Worm (Caenorhabditis elegans) whole organism, mixed stage, embryonic: ENCODE data around the gene F54F11.1.

ENCODE experiments used
- M03D4.4 ChIP-seq: sonication (generic microtip); optimal IDR thresholded peaks from 2 replicates; lab custom pipeline; 2017; ENCODE audit warnings: mild to moderate bottlenecking, missing genetic modification characterization, missing compliant biosample characterization
- blmp-1 ChIP-seq: fragments of 150-350 bp; optimal IDR thresholded peaks from 2 replicates; lab custom pipeline; 2014; ENCODE audit warnings: missing biosample characterization, missing genetic modification characterization
- ceh-39 ChIP-seq: fragments of 150-350 bp; optimal IDR thresholded peaks from 2 replicates; lab custom pipeline; 2014; ENCODE audit warnings: missing biosample characterization, missing genetic modification characterization
- ceh-43 ChIP-seq: fragments of 200-800 bp; sonication (Bioruptor generic); optimal IDR thresholded peaks from 2 replicates; lab custom pipeline; 2018; ENCODE audit warnings: mild to moderate bottlenecking, missing genetic modification characterization, moderate library complexity, missing compliant biosample characterization
- ceh-83 ChIP-seq: fragments of 200-800 bp; sonication (Bioruptor generic); optimal IDR thresholded peaks from 2 replicates; lab custom pipeline; 2018; ENCODE audit warnings: mild to moderate bottlenecking, missing genetic modification characterization, missing compliant biosample characterization
- ces-1 ChIP-seq: fragments of 150-350 bp; optimal IDR thresholded peaks from 2 replicates; lab custom pipeline; 2014; ENCODE audit warnings: missing biosample characterization, missing genetic modification reagents, missing genetic modification characterization
- cnd-1 ChIP-seq: fragments of 200-800 bp; sonication (Bioruptor generic); optimal IDR thresholded peaks from 2 replicates; lab custom pipeline; 2018; ENCODE audit warnings: mild to moderate bottlenecking, missing genetic modification characterization, missing compliant biosample characterization
- drap-1 ChIP-seq: fragments of 200-800 bp; sonication (Bioruptor generic); optimal IDR thresholded peaks from 3 replicates; lab custom pipeline; 2018; ENCODE audit warnings: mild to moderate bottlenecking, missing genetic modification characterization, missing compliant biosample characterization
- elt-1 ChIP-seq: sonication (generic microtip); optimal IDR thresholded peaks from 2 replicates; lab custom pipeline; 2017; ENCODE audit warnings: missing genetic modification characterization, mild to moderate bottlenecking, missing compliant biosample characterization, antibody characterized with exemption, moderate library complexity, borderline replicate concordance; ENCODE audit not compliant: insufficient read depth
- elt-3 ChIP-seq: fragments of 150-350 bp; optimal IDR thresholded peaks from 2 replicates; lab custom pipeline; 2014; ENCODE audit warnings: missing biosample characterization, missing genetic modification characterization
- flh-1 ChIP-seq: fragments of 200-800 bp; sonication (Bioruptor generic); optimal IDR thresholded peaks from 2 replicates; lab custom pipeline; 2018; ENCODE audit warnings: mild to moderate bottlenecking, missing genetic modification characterization, moderate library complexity, missing compliant biosample characterization
- ham-2 ChIP-seq: fragments of 200-800 bp; sonication (Bioruptor generic); optimal IDR thresholded peaks from 2 replicates; lab custom pipeline; 2018; ENCODE audit warnings: mild to moderate bottlenecking, missing genetic modification characterization, missing compliant biosample characterization
- hlh-1 ChIP-seq: fragments of 150-350 bp; optimal IDR thresholded peaks from 2 replicates; lab custom pipeline; 2014; ENCODE audit warnings: missing biosample characterization, missing genetic modification reagents, missing genetic modification characterization
- lin-13 ChIP-seq: fragments of 150-350 bp; optimal IDR thresholded peaks from 2 replicates; lab custom pipeline; 2014; ENCODE audit warnings: missing biosample characterization, missing genetic modification characterization
- lsy-2 ChIP-seq: fragments of 150-350 bp; optimal IDR thresholded peaks from 2 replicates; lab custom pipeline; 2014; ENCODE audit warnings: missing biosample characterization, missing genetic modification characterization
- mab-5 ChIP-seq: fragments of 150-350 bp; optimal IDR thresholded peaks from 2 replicates; lab custom pipeline; 2014; ENCODE audit warnings: missing biosample characterization, missing genetic modification characterization
- mep-1 ChIP-seq: fragments of 150-350 bp; optimal IDR thresholded peaks from 2 replicates; lab custom pipeline; 2017; ENCODE audit warnings: missing biosample characterization, missing genetic modification reagents, missing genetic modification characterization, inconsistent platforms
- nhr-12 ChIP-seq: fragments of 150-350 bp; optimal IDR thresholded peaks from 2 replicates; lab custom pipeline; 2014; ENCODE audit warnings: missing biosample characterization, missing genetic modification characterization
- nhr-2 ChIP-seq: fragments of 150-350 bp; optimal IDR thresholded peaks from 2 replicates; lab custom pipeline; 2014; ENCODE audit warnings: missing biosample characterization, missing genetic modification characterization
- nhr-237 ChIP-seq: fragments of 150-350 bp; optimal IDR thresholded peaks from 2 replicates; lab custom pipeline; 2014; ENCODE audit warnings: missing biosample characterization, missing genetic modification characterization
- nhr-76 ChIP-seq: sonication (generic microtip); optimal IDR thresholded peaks from 2 replicates; lab custom pipeline; 2017; ENCODE audit warnings: missing biosample characterization, missing genetic modification characterization
- pha-4 ChIP-seq: fragments of 150-350 bp; optimal IDR thresholded peaks from 2 replicates; lab custom pipeline; 2018; ENCODE audit warnings: missing biosample characterization, missing genetic modification reagents, missing genetic modification characterization
- sem-2 ChIP-seq: fragments of 200-800 bp; sonication (Bioruptor generic); optimal IDR thresholded peaks from 2 replicates; lab custom pipeline; 2018; ENCODE audit warnings: mild to moderate bottlenecking, missing genetic modification characterization, missing compliant biosample characterization
- snpc-4 ChIP-seq: fragments of 150-350 bp; optimal IDR thresholded peaks from 2 replicates; lab custom pipeline; 2014; ENCODE audit warnings: missing biosample characterization, missing genetic modification characterization
- sptf-1 ChIP-seq: sonication (generic microtip); optimal IDR thresholded peaks from 2 replicates; lab custom pipeline; 2017; ENCODE audit warnings: mild to moderate bottlenecking, missing genetic modification characterization, moderate library complexity, missing compliant biosample characterization
- tbx-8 ChIP-seq: fragments of 200-800 bp; sonication (Bioruptor generic); optimal IDR thresholded peaks from 2 replicates; lab custom pipeline; 2018; ENCODE audit warnings: mild to moderate bottlenecking, missing genetic modification characterization, moderate library complexity, missing compliant biosample characterization
- unc-120 ChIP-seq: sonication (generic microtip); optimal IDR thresholded peaks from 2 replicates; lab custom pipeline; 2017; ENCODE audit warnings: missing genetic modification characterization, missing compliant biosample characterization; ENCODE audit not compliant: poor library complexity, severe bottlenecking
- unc-62 ChIP-seq: fragments of 150-350 bp; optimal IDR thresholded peaks from 2 replicates; lab custom pipeline; 2014; ENCODE audit warnings: missing biosample characterization, missing genetic modification reagents, missing genetic modification characterization
- zip-8 ChIP-seq: fragments of 150-350 bp; optimal IDR thresholded peaks from 2 replicates; lab custom pipeline; 2014; ENCODE audit warnings: missing biosample characterization, missing genetic modification characterization
- ztf-11 ChIP-seq: fragments of 150-350 bp; optimal IDR thresholded peaks from 2 replicates; lab custom pipeline; 2014; ENCODE audit warnings: missing biosample characterization, missing genetic modification characterization

The F54F11.1 gene

DNA sequence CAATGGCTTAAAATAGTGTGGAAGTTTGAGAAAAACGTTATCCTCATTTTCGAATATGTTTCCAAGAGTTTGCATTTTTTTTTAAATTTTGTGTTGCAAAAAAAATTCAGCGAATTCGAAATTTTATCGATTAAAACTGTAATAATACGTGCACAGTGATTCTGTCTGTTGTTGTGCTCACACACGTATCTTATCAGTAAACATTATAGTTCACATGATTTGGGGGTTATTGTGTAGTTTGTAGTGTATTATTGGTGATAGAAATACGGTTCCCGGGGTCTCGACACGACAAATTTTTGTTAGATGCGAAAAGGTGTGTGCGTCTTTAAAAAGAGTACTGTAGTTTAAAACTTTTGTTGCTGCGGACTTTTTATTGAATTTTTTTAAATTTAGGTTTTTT, 8.0 kb upstream of the F54F11.1 start, which contains the start of gene drr-1:
drr-1 (minus strand) TSS at position 183 of the 400 bp plus-strand sequence.
- TF ChIP-seq nhr-2 (tag; lab: Kevin White, UChicago) (no peak), M03D4.4 (no peak)

DNA sequence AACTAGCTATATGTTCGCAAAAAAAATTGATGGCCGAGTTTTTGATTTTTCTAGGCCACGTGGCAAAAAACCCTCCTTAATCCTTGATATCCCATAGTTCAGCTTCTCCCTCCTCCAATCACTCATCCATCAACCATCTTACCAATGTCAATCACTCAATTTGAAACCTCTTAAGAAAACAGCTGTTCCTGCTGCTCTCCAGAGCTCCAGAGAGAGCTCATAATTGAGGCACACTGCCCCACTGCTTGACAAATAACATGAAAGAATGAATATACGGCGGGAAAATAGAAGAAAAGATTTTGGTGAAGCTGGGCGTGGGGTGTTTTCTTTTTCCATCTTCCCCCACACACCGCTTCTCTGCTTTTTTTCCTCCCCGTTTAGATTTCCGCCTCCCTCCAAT, 3.2 kb upstream of the F54F11.1 start:
- TF ChIP-seq pha-4, result no peak
- TF ChIP-seq snpc-4, result no peak
- TF ChIP-seq cnd-1 (tag; lab: Kevin White, UChicago), result no peak
- peak; percentile 99 for TF ChIP-seq unc-62 (GFP tag; lab: Kevin White, UChicago)
- TF ChIP-seq hlh-1 (tag; lab: Kevin White, UChicago), result peak; percentile 91
- TF ChIP-seq, all 35 proteins: peak for 2

DNA sequence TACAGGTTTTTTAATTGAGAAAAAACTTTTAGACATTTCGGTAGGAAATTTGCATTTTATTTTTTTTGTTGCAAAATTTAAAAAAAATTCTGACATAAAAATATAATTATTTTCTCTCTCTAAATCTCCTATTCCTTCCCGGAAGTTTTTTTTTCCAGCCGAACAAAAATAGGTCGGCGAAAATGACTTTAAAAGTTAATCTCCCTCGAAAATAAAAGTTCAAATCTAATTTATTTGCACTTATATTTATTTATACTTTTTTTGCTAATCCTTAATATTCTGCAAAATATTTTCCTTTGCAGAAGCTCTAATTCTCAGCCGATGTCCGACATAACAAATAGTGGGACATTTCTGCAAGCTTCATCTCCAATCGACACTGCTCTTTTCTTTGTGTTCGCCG, 2.2 kb upstream of the F54F11.1 start, which contains the start of gene F45H10.5:
F45H10.5 (plus strand) TSS at position 301 of the 400 bp plus-strand sequence.
- TF ChIP-seq M03D4.4 (no peak), pha-4 (no peak), hlh-1 (tag; lab: Kevin White, UChicago) (no peak), lin-13 (no peak), ham-2 (GFP tag; lab: Kevin White, UChicago) (no peak), lsy-2 (no peak), mab-5 (tag; lab: Kevin White, UChicago) (no peak), zip-8 (tag; lab: Kevin White, UChicago) (no peak), unc-120 (tag; lab: Kevin White, UChicago) (no peak), ceh-83 (no peak), ceh-43 (GFP tag; lab: Kevin White, UChicago) (no peak), ceh-39 (tag; lab: Kevin White, UChicago) (no peak), elt-3 (tag; lab: Kevin White, UChicago) (no peak), nhr-237 (tag; lab: Kevin White, UChicago) (no peak), nhr-2 (tag; lab: Kevin White, UChicago) (no peak), drap-1 (no peak), nhr-12 (no peak), nhr-76 (tag; lab: Kevin White, UChicago) (no peak), unc-62 (GFP tag; lab: Kevin White, UChicago) (no peak)

DNA sequence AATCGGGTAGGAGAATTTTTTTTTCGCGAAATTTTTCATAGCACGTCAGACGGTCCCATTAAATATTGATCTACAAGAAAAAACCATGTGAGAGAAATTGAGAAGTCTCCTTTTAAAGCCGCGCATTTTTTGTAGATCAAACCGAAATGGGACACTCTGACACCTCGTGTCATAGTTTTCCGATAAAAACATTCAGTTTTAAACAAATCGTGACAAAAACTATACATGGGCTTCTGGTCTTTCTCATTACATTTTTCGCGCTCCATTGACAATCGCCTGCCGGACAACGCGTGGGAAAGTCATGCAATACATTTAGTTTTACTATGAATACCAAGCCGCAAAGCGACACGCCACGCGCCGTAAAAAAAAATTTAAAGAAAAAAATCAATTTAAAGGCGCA, 1.6 kb downstream of the F54F11.1 start:
- no peak for TF ChIP-seq flh-1 (GFP tag; lab: Kevin White, UChicago)
- no peak for TF ChIP-seq hlh-1 (tag; lab: Kevin White, UChicago)
- TF ChIP-seq nhr-76 (tag; lab: Kevin White, UChicago), result no peak
- no peak for TF ChIP-seq pha-4
- no peak for TF ChIP-seq ztf-11 (tag; lab: Kevin White, UChicago)
- no peak for TF ChIP-seq elt-1 (tag; lab: Kevin White, UChicago)
- TF ChIP-seq mep-1 (tag; lab: Kevin White, UChicago), result no peak
- no peak for TF ChIP-seq sem-2 (GFP tag; lab: Kevin White, UChicago)
- no peak for TF ChIP-seq ceh-43 (GFP tag; lab: Kevin White, UChicago)
- no peak for TF ChIP-seq blmp-1
- TF ChIP-seq nhr-2 (tag; lab: Kevin White, UChicago), result no peak
- TF ChIP-seq lsy-2, result no peak
- no peak for TF ChIP-seq drap-1
- no peak for TF ChIP-seq unc-62 (GFP tag; lab: Kevin White, UChicago)
- no peak for TF ChIP-seq lin-13
- no peak for TF ChIP-seq sptf-1 (tag; lab: Kevin White, UChicago)

DNA sequence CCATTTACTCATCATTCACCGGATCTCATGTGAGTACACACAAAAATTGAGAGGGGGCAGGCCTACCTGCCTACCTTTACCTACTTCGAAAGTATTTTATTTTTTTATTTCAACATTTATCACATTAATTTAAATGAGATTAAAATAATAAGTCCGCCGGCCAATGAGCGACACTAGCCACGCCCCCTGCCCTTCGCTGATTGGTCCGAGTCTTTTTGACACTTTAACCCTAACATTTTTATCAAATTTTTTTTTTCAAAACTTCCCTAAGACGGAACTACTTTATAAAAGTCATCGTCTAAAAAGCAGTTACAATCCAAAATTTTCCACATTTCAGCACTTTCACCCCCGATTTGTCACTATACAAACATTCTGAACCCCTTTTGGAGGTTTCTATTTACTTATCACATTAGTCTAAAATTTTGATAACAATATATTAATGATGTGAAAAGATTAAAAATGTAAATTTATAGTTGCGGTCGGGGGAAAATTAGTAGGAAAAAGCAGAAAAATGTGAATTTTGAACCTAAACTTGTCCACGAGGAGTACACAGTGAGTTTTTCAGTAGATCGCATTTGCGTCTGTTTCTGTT, 2.3 kb downstream of the F54F11.1 start:
- TF ChIP-seq nhr-2 (tag; lab: Kevin White, UChicago), result no peak
- no peak for TF ChIP-seq sptf-1 (tag; lab: Kevin White, UChicago)
- no peak for TF ChIP-seq cnd-1 (tag; lab: Kevin White, UChicago)
- no peak for TF ChIP-seq ceh-83
- TF ChIP-seq tbx-8 (GFP tag; lab: Kevin White, UChicago), result no peak
- no peak for TF ChIP-seq mep-1 (tag; lab: Kevin White, UChicago)
- TF ChIP-seq ces-1 (GFP tag; lab: Kevin White, UChicago), result no peak
- TF ChIP-seq ceh-43 (GFP tag; lab: Kevin White, UChicago), result no peak
